Fruit fly (Drosophila melanogaster) whole organism, adult: ENCODE results near the gene CG43902.

ENCODE experiments used
- CG1620 ChIP-seq: fragments of 200-800 bp; sonication (Bioruptor generic); optimal IDR thresholded peaks from 2 replicates; lab custom pipeline; 2016; ENCODE audit warnings: missing biosample characterization, missing genetic modification characterization
- CG5204 ChIP-seq: fragments of 200-800 bp; sonication (Bioruptor generic); optimal IDR thresholded peaks from 2 replicates; lab custom pipeline; 2016; ENCODE audit warnings: missing biosample characterization, missing genetic modification characterization
- CG7045 ChIP-seq: fragments of 200-800 bp; sonication (Bioruptor generic); optimal IDR thresholded peaks from 2 replicates; lab custom pipeline; 2017; ENCODE audit warnings: missing biosample characterization, mild to moderate bottlenecking, missing genetic modification characterization
- bab1 ChIP-seq: fragments of 200-800 bp; sonication (Bioruptor generic); optimal IDR thresholded peaks from 3 replicates; lab custom pipeline; 2019; ENCODE audit warnings: missing biosample characterization, mild to moderate bottlenecking, missing genetic modification characterization, moderate library complexity
- cic ChIP-seq: fragments of 200-800 bp; sonication (Bioruptor generic); optimal IDR thresholded peaks from 2 replicates; lab custom pipeline; 2017; ENCODE audit warnings: missing biosample characterization, mild to moderate bottlenecking, missing genetic modification characterization, moderate library complexity

- TF ChIP-seq cic (GFP tag; lab: Kevin White, UChicago), result no peak
- TF ChIP-seq CG1620 (GFP tag; lab: Kevin White, UChicago), result no peak
- no peak for TF ChIP-seq CG7045 (GFP tag; lab: Kevin White, UChicago)
- TF ChIP-seq bab1 (GFP tag; lab: Kevin White, UChicago), result no peak
- no peak for TF ChIP-seq CG5204
These were observed 84.6 kb downstream of the CG43902 start for dm6 chrX:10242883-10243282.
